Worm (Caenorhabditis elegans) whole organism, midembryonic: Measurements from ENCODE around the gene nhr-59.

Experiments
- T22C8.4 ChIP-seq: fragments of 200-800 bp; sonication (Bioruptor generic); IDR thresholded peaks from 2 replicates; pipeline ENCODE4 v1.3.6; 2022; ENCODE audit warnings: missing genetic modification characterization, missing compliant biosample characterization
- cog-1 ChIP-seq: sonication (generic microtip); optimal IDR thresholded peaks from 2 replicates; lab custom pipeline; 2016; ENCODE audit warnings: missing genetic modification characterization, missing compliant biosample characterization
- flt-1 ChIP-seq: fragments of 200-800 bp; sonication (Bioruptor generic); IDR thresholded peaks from 2 replicates; pipeline ENCODE4 v1.3.6; 2022; ENCODE audit warnings: missing genetic modification characterization, missing compliant biosample characterization

DNA sequence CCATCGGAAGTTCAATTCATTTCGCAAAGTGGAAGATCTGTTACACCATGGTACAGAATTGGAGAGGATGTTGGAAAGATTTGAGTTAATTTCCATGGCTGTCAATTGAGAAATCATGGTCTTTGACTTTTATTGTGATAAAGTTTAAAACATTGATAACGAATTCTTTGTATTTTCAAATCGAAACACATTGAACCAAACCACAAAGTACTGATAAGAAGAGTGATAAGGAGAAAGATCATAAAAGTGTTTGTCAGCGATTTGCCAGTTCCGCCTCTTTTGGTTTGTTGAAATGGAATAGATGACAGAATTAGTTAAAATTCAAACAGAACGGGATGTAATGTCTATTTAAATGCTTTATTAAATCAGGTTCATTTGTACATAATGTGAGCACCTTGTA is 49.1 kb upstream of the nhr-59 start:
- TF ChIP-seq cog-1 (no peak), T22C8.4 (no peak), flt-1 (no peak)
